Fruit fly (Drosophila melanogaster) whole organism, embryonic: ENCODE data around the gene Arv1.

Experiments
- Aef1 ChIP-seq: fragments of 200-800 bp; sonication (Bioruptor generic); IDR thresholded peaks from 3 replicates; pipeline ENCODE4 v1.3.6; 2022; ENCODE audit warnings: missing biosample characterization, missing genetic modification characterization
- Atf6 ChIP-seq: fragments of 200-800 bp; sonication (Bioruptor generic); IDR thresholded peaks from 2 replicates; pipeline ENCODE4 v1.3.6; 2022; ENCODE audit warnings: missing biosample characterization, missing genetic modification characterization
- CG10654 ChIP-seq: fragments of 200-800 bp; sonication (Bioruptor generic); optimal IDR thresholded peaks from 2 replicates; lab custom pipeline; 2016; ENCODE audit warnings: missing biosample characterization, missing genetic modification characterization
- CG12155 ChIP-seq: fragments of 200-800 bp; sonication (Bioruptor generic); optimal IDR thresholded peaks from 3 replicates; lab custom pipeline; 2016; ENCODE audit warnings: missing biosample characterization, missing genetic modification characterization
- CG12391 ChIP-seq: fragments of 200-800 bp; sonication (Bioruptor generic); optimal IDR thresholded peaks from 3 replicates; lab custom pipeline; 2018; ENCODE audit warnings: missing biosample characterization, mild to moderate bottlenecking, missing genetic modification characterization, moderate library complexity
- CG12769 ChIP-seq: fragments of 200-800 bp; sonication (Bioruptor generic); optimal IDR thresholded peaks from 2 replicates; lab custom pipeline; 2019; ENCODE audit warnings: missing biosample characterization, mild to moderate bottlenecking, missing genetic modification characterization, moderate library complexity
- CG13287 ChIP-seq: fragments of 200-800 bp; sonication (Bioruptor generic); IDR thresholded peaks from 2 replicates; pipeline ENCODE4 v1.3.6; 2022; ENCODE audit warnings: missing biosample characterization, missing genetic modification characterization; ENCODE audit not compliant: partially characterized antibody
- CG13775 ChIP-seq: fragments of 200-800 bp; sonication (Bioruptor generic); optimal IDR thresholded peaks from 3 replicates; lab custom pipeline; 2017; ENCODE audit warnings: missing biosample characterization, mild to moderate bottlenecking, missing genetic modification characterization
- CG15011 ChIP-seq: fragments of 200-800 bp; sonication (Bioruptor generic); optimal IDR thresholded peaks from 3 replicates; lab custom pipeline; 2018; ENCODE audit warnings: missing biosample characterization, mild to moderate bottlenecking, missing genetic modification characterization
- CG17568 ChIP-seq: fragments of 200-800 bp; sonication (Bioruptor generic); optimal IDR thresholded peaks from 2 replicates; lab custom pipeline; 2018; ENCODE audit warnings: missing biosample characterization, mild to moderate bottlenecking, missing genetic modification characterization, moderate library complexity
- CG18764 ChIP-seq: fragments of 200-800 bp; sonication (Bioruptor generic); optimal IDR thresholded peaks from 3 replicates; lab custom pipeline; 2016; ENCODE audit warnings: missing biosample characterization, missing genetic modification characterization
- CG3163 ChIP-seq: fragments of 200-800 bp; sonication (Bioruptor generic); optimal IDR thresholded peaks from 3 replicates; lab custom pipeline; 2016; ENCODE audit warnings: missing biosample characterization, missing genetic modification characterization
- CG32532 ChIP-seq: fragments of 200-800 bp; sonication (Bioruptor generic); IDR thresholded peaks from 2 replicates; pipeline ENCODE4 v1.3.6; 2022; ENCODE audit warnings: missing biosample characterization, missing genetic modification characterization
- CG3995 ChIP-seq: fragments of 200-800 bp; sonication (Bioruptor generic); optimal IDR thresholded peaks from 3 replicates; lab custom pipeline; 2016; ENCODE audit warnings: missing biosample characterization, missing genetic modification characterization
- CG4707 ChIP-seq: fragments of 200-800 bp; sonication (Bioruptor generic); optimal IDR thresholded peaks from 2 replicates; lab custom pipeline; 2018; ENCODE audit warnings: missing biosample characterization, mild to moderate bottlenecking, missing genetic modification characterization, moderate library complexity
- CG7987 ChIP-seq: fragments of 200-800 bp; sonication (Bioruptor generic); optimal IDR thresholded peaks from 2 replicates; lab custom pipeline; 2018; ENCODE audit warnings: missing biosample characterization, mild to moderate bottlenecking, missing genetic modification characterization, moderate library complexity
- CG8281 ChIP-seq: fragments of 200-800 bp; sonication (Bioruptor generic); optimal IDR thresholded peaks from 2 replicates; lab custom pipeline; 2018; ENCODE audit warnings: missing biosample characterization, mild to moderate bottlenecking, missing genetic modification characterization, moderate library complexity
- CG8944 ChIP-seq: fragments of 200-800 bp; sonication (Bioruptor generic); optimal IDR thresholded peaks from 3 replicates; lab custom pipeline; 2016; ENCODE audit warnings: missing biosample characterization, missing genetic modification characterization
- CrebB ChIP-seq: fragments of 200-800 bp; sonication (Bioruptor generic); optimal IDR thresholded peaks from 3 replicates; lab custom pipeline; 2018; ENCODE audit warnings: missing biosample characterization, mild to moderate bottlenecking, missing genetic modification characterization
- Doc2 ChIP-seq: fragments of 200-800 bp; sonication (Bioruptor generic); IDR thresholded peaks from 2 replicates; pipeline ENCODE4 v1.3.6; 2022; ENCODE audit warnings: missing biosample characterization, missing genetic modification characterization
- Doc3 ChIP-seq: fragments of 200-800 bp; sonication (Bioruptor generic); IDR thresholded peaks from 3 replicates; pipeline ENCODE4 v1.3.6; 2022; ENCODE audit warnings: missing biosample characterization, missing genetic modification characterization; ENCODE audit not compliant: partially characterized antibody
- Elba2 ChIP-seq: fragments of 200-800 bp; sonication (Bioruptor generic); optimal IDR thresholded peaks from 3 replicates; lab custom pipeline; 2016; ENCODE audit warnings: missing biosample characterization, missing genetic modification characterization
- Ets97D ChIP-seq: fragments of 200-800 bp; sonication (Bioruptor generic); optimal IDR thresholded peaks from 3 replicates; lab custom pipeline; 2016; ENCODE audit warnings: missing biosample characterization, missing genetic modification characterization
- H2.0 ChIP-seq: fragments of 200-800 bp; sonication (Bioruptor generic); IDR thresholded peaks from 2 replicates; pipeline ENCODE4 v1.3.6; 2022; ENCODE audit warnings: missing biosample characterization, missing genetic modification characterization
- HLH54F ChIP-seq: fragments of 200-800 bp; sonication (Bioruptor generic); optimal IDR thresholded peaks from 3 replicates; lab custom pipeline; 2016; ENCODE audit warnings: missing biosample characterization, missing genetic modification characterization
- Hr51 ChIP-seq, 2 experiments: fragments of 200-800 bp; sonication (Bioruptor generic); optimal IDR thresholded peaks; 2 replicates in 1 of 2; 3 replicates in 1 of 2; lab custom pipeline; 2016 to 2018; ENCODE audit warnings: missing biosample characterization in 2 of 2, missing genetic modification characterization in 2 of 2, mild to moderate bottlenecking in 1 of 2, moderate library complexity in 1 of 2
- Lim3 ChIP-seq: fragments of 200-800 bp; sonication (Bioruptor generic); IDR thresholded peaks from 2 replicates; pipeline ENCODE4 v1.3.6; 2022; ENCODE audit warnings: missing biosample characterization, missing genetic modification characterization
- Mad ChIP-seq: fragments of 200-800 bp; sonication (Bioruptor generic); optimal IDR thresholded peaks from 2 replicates; lab custom pipeline; 2016; ENCODE audit warnings: missing biosample characterization, missing genetic modification characterization
- Optix ChIP-seq: fragments of 200-800 bp; sonication (Bioruptor generic); IDR thresholded peaks from 3 replicates; pipeline ENCODE4 v1.3.6; 2022; ENCODE audit warnings: missing biosample characterization, missing genetic modification characterization
- Tbp ChIP-seq: fragments of >200 bp; optimal IDR thresholded peaks from 2 replicates; lab custom pipeline; 2018; ENCODE audit warnings: missing biosample characterization, missing genetic modification characterization
- ab ChIP-seq: fragments of 200-800 bp; sonication (Bioruptor generic); optimal IDR thresholded peaks from 2 replicates; lab custom pipeline; 2016; ENCODE audit warnings: missing biosample characterization, missing genetic modification characterization
- bbx ChIP-seq: fragments of 200-800 bp; sonication (Bioruptor generic); IDR thresholded peaks from 2 replicates; pipeline ENCODE4 v1.3.6; 2022; ENCODE audit warnings: missing biosample characterization, missing genetic modification characterization; ENCODE audit not compliant: partially characterized antibody
- bcd ChIP-seq: fragments of 200-800 bp; sonication (Bioruptor generic); optimal IDR thresholded peaks from 2 replicates; lab custom pipeline; 2017; ENCODE audit warnings: missing biosample characterization, mild to moderate bottlenecking, missing genetic modification characterization
- ems ChIP-seq: fragments of 200-800 bp; sonication (Bioruptor generic); optimal IDR thresholded peaks from 3 replicates; lab custom pipeline; 2016; ENCODE audit warnings: missing biosample characterization, missing genetic modification characterization
- eve ChIP-seq, 2 experiments: fragments of >200 bp; optimal IDR thresholded peaks; 2 replicates each; lab custom pipeline; 2017; ENCODE audit warnings: missing biosample characterization in 2 of 2, missing genetic modification characterization in 2 of 2
- ftz-f1 ChIP-seq: fragments of 200-800 bp; sonication (Bioruptor generic); optimal IDR thresholded peaks from 2 replicates; lab custom pipeline; 2016; ENCODE audit warnings: missing biosample characterization, missing genetic modification characterization
- gsb ChIP-seq: fragments of 200-800 bp; sonication (Bioruptor generic); IDR thresholded peaks from 2 replicates; pipeline ENCODE4 v1.3.6; 2022; ENCODE audit warnings: missing biosample characterization, missing genetic modification characterization
- luna ChIP-seq: fragments of 200-800 bp; sonication (Bioruptor generic); optimal IDR thresholded peaks from 2 replicates; lab custom pipeline; 2016; ENCODE audit warnings: missing biosample characterization, missing genetic modification characterization
- maf-S ChIP-seq: fragments of 200-800 bp; sonication (Bioruptor generic); optimal IDR thresholded peaks from 2 replicates; lab custom pipeline; 2016; ENCODE audit warnings: missing biosample characterization, missing genetic modification characterization
- sima ChIP-seq: fragments of 200-800 bp; sonication (Bioruptor generic); optimal IDR thresholded peaks from 2 replicates; lab custom pipeline; 2016; ENCODE audit warnings: missing biosample characterization, missing genetic modification characterization
- slp2 ChIP-seq: fragments of 200-800 bp; sonication (Bioruptor generic); optimal IDR thresholded peaks from 2 replicates; lab custom pipeline; 2016; ENCODE audit warnings: missing biosample characterization, missing genetic modification characterization
- sug ChIP-seq: fragments of 200-800 bp; optimal IDR thresholded peaks from 2 replicates; lab custom pipeline; 2019; ENCODE audit warnings: missing biosample characterization, mild to moderate bottlenecking, missing genetic modification characterization, moderate library complexity
- tgo ChIP-seq: fragments of 200-800 bp; sonication (Bioruptor generic); IDR thresholded peaks from 3 replicates; pipeline ENCODE4 v1.3.6; 2022; ENCODE audit warnings: missing biosample characterization, missing genetic modification characterization
- tna ChIP-seq: fragments of 200-800 bp; sonication (Bioruptor generic); IDR thresholded peaks from 2 replicates; pipeline ENCODE4 v1.3.6; 2022; ENCODE audit warnings: missing biosample characterization, missing genetic modification characterization; ENCODE audit not compliant: partially characterized antibody
- toy ChIP-seq: fragments of 200-800 bp; sonication (Bioruptor generic); IDR thresholded peaks from 2 replicates; pipeline ENCODE4 v1.3.6; 2022; ENCODE audit warnings: missing biosample characterization, missing genetic modification characterization
- twi ChIP-seq: fragments of 200-800 bp; optimal IDR thresholded peaks from 2 replicates; lab custom pipeline; 2019; ENCODE audit warnings: missing biosample characterization, mild to moderate bottlenecking, missing genetic modification characterization, moderate library complexity
- vvl ChIP-seq: fragments of 200-800 bp; sonication (Bioruptor generic); IDR thresholded peaks from 2 replicates; pipeline ENCODE4 v1.3.6; 2022; ENCODE audit warnings: missing biosample characterization, missing genetic modification characterization
- zf30C ChIP-seq: fragments of 200-800 bp; sonication (Bioruptor generic); optimal IDR thresholded peaks from 3 replicates; lab custom pipeline; 2018; ENCODE audit warnings: missing biosample characterization, mild to moderate bottlenecking, missing genetic modification characterization

Arv1 gene

dm6 chr3L:21539245-21540196, 10.4 kb upstream of the Arv1 start, which contains the start of the genes COX8 and VhaM9.7-b (continued):
- TF ChIP-seq sug (tag; lab: Kevin White, UChicago) (peak; percentile 78), Aef1 (no peak; the same call in 2 of the 3 replicates), Mad (GFP tag; lab: Kevin White, UChicago) (no peak), CG12769 (peak; percentile 56), H2.0 (peak; percentile 48), bcd (no peak), slp2 (GFP tag; lab: Kevin White, UChicago) (peak; percentile 2), Doc3 (GFP tag; lab: Robert Waterston, UW) (peak; percentile 66), CG8281 (tag; lab: Kevin White, UChicago) (peak; percentile 64), CG3163 (GFP tag; lab: Kevin White, UChicago) (peak; percentile 20), Doc2 (no peak), CG17568 (no peak), CG3995 (GFP tag; lab: Kevin White, UChicago) (peak; percentile 55), CG15011 (no peak), eve (GFP tag; optimal IDR thresholded peaks at IDR 0.05; lab: Kevin White, UChicago) (no peak), CG4707 (GFP tag; lab: Kevin White, UChicago) (no peak), CrebB (no peak), gsb (GFP tag; lab: Robert Waterston, UW) (no peak), ftz-f1 (GFP tag; lab: Kevin White, UChicago) (no peak), HLH54F (GFP tag; lab: Kevin White, UChicago) (peak; percentile 72), vvl (GFP tag; lab: Robert Waterston, UW) (no peak; the same call in 1 of the 2 replicates), CG13775 (GFP tag; lab: Kevin White, UChicago) (peak; percentile 76), maf-S (peak; percentile 38), CG10654 (GFP tag; lab: Kevin White, UChicago) (peak; percentile 48), Ets97D (GFP tag; lab: Kevin White, UChicago) (peak; percentile 56), CG8944 (GFP tag; lab: Kevin White, UChicago) (peak; percentile 58), CG32532 (GFP tag; lab: Robert Waterston, UW) (peak; percentile 70; the same call in 1 of the 2 replicates), CG18764 (GFP tag; lab: Kevin White, UChicago) (peak; percentile 62), CG12155 (GFP tag; lab: Kevin White, UChicago) (peak; percentile 65), toy (GFP tag; lab: Robert Waterston, UW) (no peak), Elba2 (peak; percentile 42), CG7987 (GFP tag; lab: Kevin White, UChicago) (no peak), bbx (GFP tag; lab: Robert Waterston, UW) (peak; percentile 65), twi (tag; lab: Kevin White, UChicago) (no peak), Tbp (no peak), ab (GFP tag; lab: Kevin White, UChicago) (peak; percentile 32), sima (GFP tag; lab: Kevin White, UChicago) (no peak), Lim3 (GFP tag; lab: Robert Waterston, UW) (no peak), ems (GFP tag; lab: Kevin White, UChicago) (peak; percentile 40), tna (0 out of 2 replicates have a peak, but pooled peaks have one; percentile 28), tgo (GFP tag; lab: Robert Waterston, UW) (peak; percentile 58; the same call in 2 of the 3 replicates), Atf6 (peak; percentile 48; the same call in 1 of the 2 replicates), zf30C (GFP tag; lab: Kevin White, UChicago) (no peak), CG13287 (GFP tag; lab: Robert Waterston, UW) (peak; percentile 60), Hr51 (GFP tag; optimal IDR thresholded peaks at IDR 0.05; lab: Kevin White, UChicago) (peak in 1 of 2 experiments; percentile 30), CG12391 (tag; lab: Kevin White, UChicago) (no peak), luna (peak; percentile 1), Optix (GFP tag; lab: Robert Waterston, UW) (no peak)
